Worm (Caenorhabditis elegans) whole organism, L2 larva: ENCODE data around the gene lrch-1.

Source experiments
- R02D3.7 ChIP-seq: fragments of 150-350 bp; optimal IDR thresholded peaks from 2 replicates; lab custom pipeline; 2014; ENCODE audit warnings: missing biosample characterization, missing genetic modification characterization
- ceh-16 ChIP-seq: fragments of 150-350 bp; optimal IDR thresholded peaks from 2 replicates; lab custom pipeline; 2014; ENCODE audit warnings: missing biosample characterization, missing genetic modification characterization
- elt-3 ChIP-seq: sonication (generic microtip); optimal IDR thresholded peaks from 2 replicates; lab custom pipeline; 2017; ENCODE audit warnings: missing biosample characterization, missing genetic modification characterization
- mdl-1 ChIP-seq, 2 experiments: fragments of 150-350 bp in 1 of 2; sonication (generic microtip) in 1 of 2; optimal IDR thresholded peaks; 2 replicates each; lab custom pipeline; 2017; ENCODE audit warnings: missing biosample characterization in 2 of 2, missing genetic modification characterization in 2 of 2
- nhr-11 ChIP-seq: fragments of 150-350 bp; optimal IDR thresholded peaks from 2 replicates; lab custom pipeline; 2014; ENCODE audit warnings: missing biosample characterization, missing genetic modification characterization
- nhr-23 ChIP-seq: fragments of 150-350 bp; optimal IDR thresholded peaks from 2 replicates; lab custom pipeline; 2014; ENCODE audit warnings: missing biosample characterization, missing genetic modification reagents, missing genetic modification characterization
- nhr-237 ChIP-seq: fragments of 150-350 bp; optimal IDR thresholded peaks from 2 replicates; lab custom pipeline; 2014; ENCODE audit warnings: missing biosample characterization, missing genetic modification characterization
- skn-1 ChIP-seq: sonication (generic microtip); optimal IDR thresholded peaks from 2 replicates; lab custom pipeline; 2017; ENCODE audit warnings: missing biosample characterization, missing genetic modification characterization
- unc-62 ChIP-seq: fragments of 150-350 bp; optimal IDR thresholded peaks from 2 replicates; lab custom pipeline; 2014; ENCODE audit warnings: missing biosample characterization, missing genetic modification reagents, missing genetic modification characterization
- zag-1 ChIP-seq: fragments of 150-350 bp; optimal IDR thresholded peaks from 2 replicates; lab custom pipeline; 2014; ENCODE audit warnings: missing biosample characterization, missing genetic modification characterization
- ztf-4 ChIP-seq: fragments of 150-350 bp; optimal IDR thresholded peaks from 2 replicates; lab custom pipeline; 2014; ENCODE audit warnings: missing biosample characterization, missing genetic modification characterization

DNA sequence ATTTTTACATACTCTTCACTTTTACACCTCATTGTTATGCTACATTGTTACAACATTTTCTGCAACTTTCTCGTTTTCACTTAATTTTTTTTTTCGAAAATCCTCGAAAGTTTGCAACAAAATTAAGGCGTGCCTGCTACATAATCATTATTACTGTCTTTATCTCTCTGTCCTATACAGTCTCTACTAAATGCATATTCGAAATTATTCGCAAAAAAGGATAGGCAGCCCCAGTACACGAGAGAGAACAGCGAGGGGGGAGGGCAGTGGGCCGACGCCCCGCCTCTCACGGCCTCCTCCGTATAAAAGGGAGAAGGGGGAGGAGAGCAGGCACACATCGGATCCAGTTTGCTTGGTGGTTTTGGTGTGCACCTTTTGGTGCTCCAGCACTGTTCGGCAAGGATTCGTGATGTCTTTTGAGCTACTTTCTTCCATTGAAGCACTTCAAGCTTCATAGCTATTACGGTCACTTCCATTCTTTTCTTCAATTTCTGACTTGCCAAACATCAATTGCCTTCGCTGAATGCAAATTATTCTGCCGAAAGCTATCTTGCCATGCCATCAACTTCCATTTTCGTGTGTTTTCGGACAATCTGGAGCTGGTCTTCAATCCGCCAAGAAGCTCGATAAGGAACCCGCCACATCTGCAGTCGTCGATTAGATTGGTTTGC is 35.6 kb upstream of the lrch-1 start:
- TF ChIP-seq elt-3 (no peak), ceh-16 (tag; lab: Kevin White, UChicago) (no peak), zag-1 (no peak), ztf-4 (tag; lab: Kevin White, UChicago) (no peak), nhr-11 (tag; lab: Kevin White, UChicago) (no peak), skn-1 (no peak), mdl-1 (tag; optimal IDR thresholded peaks at IDR 0.05; lab: Kevin White, UChicago) (peak in 1 of 2 experiments; percentile 44), nhr-237 (no peak), unc-62 (GFP tag; lab: Kevin White, UChicago) (no peak), nhr-23 (tag; lab: Kevin White, UChicago) (no peak), R02D3.7 (tag; lab: Kevin White, UChicago) (no peak)
